Fruit fly (Drosophila melanogaster) whole organism, prepupa: ENCODE results near the gene Pss.

Source experiments
- Blimp-1 ChIP-seq: fragments of 200-800 bp; sonication (Bioruptor generic); optimal IDR thresholded peaks from 3 replicates; lab custom pipeline; 2017; ENCODE audit warnings: missing biosample characterization, missing genetic modification characterization, mild to moderate bottlenecking, moderate library complexity, missing genetic modification reagents
- CG10631 ChIP-seq: fragments of 200-800 bp; sonication (Bioruptor generic); optimal IDR thresholded peaks from 2 replicates; lab custom pipeline; 2016; ENCODE audit warnings: missing biosample characterization, missing genetic modification characterization
- CG11294 ChIP-seq: fragments of 200-800 bp; sonication (Bioruptor generic); IDR thresholded peaks from 2 replicates; pipeline ENCODE4 v1.3.6; 2022; ENCODE audit warnings: missing biosample characterization, missing genetic modification characterization
- CG11762 ChIP-seq: fragments of 200-800 bp; sonication (Bioruptor generic); optimal IDR thresholded peaks from 3 replicates; lab custom pipeline; 2016; ENCODE audit warnings: missing biosample characterization, missing genetic modification characterization; ENCODE audit not compliant: insufficient read depth
- CG1621 ChIP-seq: fragments of 200-800 bp; sonication (Bioruptor generic); optimal IDR thresholded peaks from 3 replicates; lab custom pipeline; 2018; ENCODE audit warnings: missing biosample characterization, mild to moderate bottlenecking, missing genetic modification characterization
- CG16779 ChIP-seq: fragments of 200-800 bp; sonication (Bioruptor generic); optimal IDR thresholded peaks from 3 replicates; lab custom pipeline; 2017; ENCODE audit warnings: missing biosample characterization, mild to moderate bottlenecking, missing genetic modification characterization
- CG3032 ChIP-seq: fragments of 200-800 bp; optimal IDR thresholded peaks from 2 replicates; lab custom pipeline; 2019; ENCODE audit warnings: missing biosample characterization, mild to moderate bottlenecking, missing genetic modification characterization, moderate library complexity
- CG31627 ChIP-seq: fragments of 200-800 bp; sonication (Bioruptor generic); optimal IDR thresholded peaks from 3 replicates; lab custom pipeline; 2016; ENCODE audit warnings: missing biosample characterization, missing genetic modification characterization
- CG32006 ChIP-seq: fragments of 200-800 bp; sonication (Bioruptor generic); optimal IDR thresholded peaks from 3 replicates; lab custom pipeline; 2017; ENCODE audit warnings: missing biosample characterization, mild to moderate bottlenecking, missing genetic modification characterization
- CG3919 ChIP-seq: fragments of 200-800 bp; sonication (Bioruptor generic); optimal IDR thresholded peaks from 3 replicates; lab custom pipeline; 2016; ENCODE audit warnings: missing biosample characterization, missing genetic modification characterization
- CG4318 ChIP-seq: fragments of 200-800 bp; sonication (Bioruptor generic); optimal IDR thresholded peaks from 3 replicates; lab custom pipeline; 2017; ENCODE audit warnings: missing biosample characterization, mild to moderate bottlenecking, missing genetic modification characterization
- CG6163 ChIP-seq: fragments of 200-800 bp; sonication (Bioruptor generic); IDR thresholded peaks from 3 replicates; pipeline ENCODE4 v1.3.6; 2022; ENCODE audit warnings: missing biosample characterization, missing genetic modification characterization
- CG6276 ChIP-seq: fragments of 200-800 bp; sonication (Bioruptor generic); optimal IDR thresholded peaks from 2 replicates; lab custom pipeline; 2017; ENCODE audit warnings: missing biosample characterization, mild to moderate bottlenecking, missing genetic modification characterization
- CG6808 ChIP-seq: fragments of 200-800 bp; sonication (Bioruptor generic); optimal IDR thresholded peaks from 3 replicates; lab custom pipeline; 2017; ENCODE audit warnings: missing biosample characterization, missing genetic modification characterization, mild to moderate bottlenecking, moderate library complexity, missing genetic modification reagents
- CG6854 ChIP-seq: fragments of 200-800 bp; sonication (Bioruptor generic); optimal IDR thresholded peaks from 2 replicates; lab custom pipeline; 2017; ENCODE audit warnings: missing biosample characterization, mild to moderate bottlenecking, missing genetic modification characterization
- CG8119 ChIP-seq: fragments of 200-800 bp; sonication (Bioruptor generic); IDR thresholded peaks from 3 replicates; pipeline ENCODE4 v1.3.6; 2022; ENCODE audit warnings: missing biosample characterization, missing genetic modification characterization
- CG8319 ChIP-seq: fragments of 200-800 bp; sonication (Bioruptor generic); optimal IDR thresholded peaks from 3 replicates; lab custom pipeline; 2016; ENCODE audit warnings: missing biosample characterization, missing genetic modification characterization
- CG8632 ChIP-seq: fragments of 200-800 bp; sonication (Bioruptor generic); optimal IDR thresholded peaks from 3 replicates; lab custom pipeline; 2016; ENCODE audit warnings: missing biosample characterization, missing genetic modification characterization
- CG9139 ChIP-seq: fragments of 200-800 bp; sonication (Bioruptor generic); optimal IDR thresholded peaks from 3 replicates; lab custom pipeline; 2017; ENCODE audit warnings: missing biosample characterization, mild to moderate bottlenecking, missing genetic modification characterization
- Eip75B ChIP-seq: fragments of 200-800 bp; sonication (Bioruptor generic); optimal IDR thresholded peaks from 3 replicates; lab custom pipeline; 2016; ENCODE audit warnings: missing biosample characterization, missing genetic modification characterization
- Eip78C ChIP-seq: fragments of 200-800 bp; sonication (Bioruptor generic); peaks from one replicate; lab custom pipeline; 2016; ENCODE audit warnings: missing biosample characterization, missing genetic modification characterization
- Eip93F ChIP-seq: fragments of 200-800 bp; sonication (Bioruptor generic); optimal IDR thresholded peaks from 2 replicates; lab custom pipeline; 2016; ENCODE audit warnings: missing biosample characterization, mild to moderate bottlenecking, missing genetic modification characterization
- Ets96B ChIP-seq: fragments of 200-800 bp; optimal IDR thresholded peaks from 2 replicates; lab custom pipeline; 2019; ENCODE audit warnings: missing biosample characterization, mild to moderate bottlenecking, missing genetic modification characterization, moderate library complexity
- Gug ChIP-seq: fragments of 200-800 bp; sonication (Bioruptor generic); IDR thresholded peaks from 2 replicates; pipeline ENCODE4 v1.3.6; 2022; ENCODE audit warnings: missing biosample characterization, missing genetic modification characterization
- Hr39 ChIP-seq: fragments of 200-800 bp; sonication (Bioruptor generic); optimal IDR thresholded peaks from 2 replicates; lab custom pipeline; 2016; ENCODE audit warnings: missing biosample characterization, missing genetic modification characterization
- Met ChIP-seq: fragments of 200-800 bp; sonication (Bioruptor generic); optimal IDR thresholded peaks from 3 replicates; lab custom pipeline; 2016; ENCODE audit warnings: missing biosample characterization, missing genetic modification characterization
- Smox ChIP-seq: fragments of 200-800 bp; sonication (Bioruptor generic); optimal IDR thresholded peaks from 3 replicates; lab custom pipeline; 2016; ENCODE audit warnings: missing biosample characterization, missing genetic modification characterization
- Sox14 ChIP-seq: fragments of 200-800 bp; sonication (Bioruptor generic); optimal IDR thresholded peaks from 3 replicates; lab custom pipeline; 2016; ENCODE audit warnings: missing biosample characterization, missing genetic modification characterization
- Sox15 ChIP-seq: fragments of 200-800 bp; sonication (Bioruptor generic); optimal IDR thresholded peaks from 3 replicates; lab custom pipeline; 2016; ENCODE audit warnings: missing biosample characterization, missing genetic modification characterization
- achi ChIP-seq: fragments of 200-800 bp; sonication (Bioruptor generic); optimal IDR thresholded peaks from 3 replicates; lab custom pipeline; 2016; ENCODE audit warnings: missing biosample characterization, missing genetic modification characterization
- acj6 ChIP-seq: fragments of 200-800 bp; sonication (Bioruptor generic); optimal IDR thresholded peaks from 3 replicates; lab custom pipeline; 2016; ENCODE audit warnings: missing biosample characterization, missing genetic modification characterization
- cyc ChIP-seq: fragments of 200-800 bp; sonication (Bioruptor generic); optimal IDR thresholded peaks from 3 replicates; lab custom pipeline; 2016; ENCODE audit warnings: missing biosample characterization, missing genetic modification characterization
- dsx ChIP-seq: fragments of 200-800 bp; optimal IDR thresholded peaks from 3 replicates; lab custom pipeline; 2019; ENCODE audit warnings: missing biosample characterization, mild to moderate bottlenecking, missing genetic modification characterization, moderate library complexity; ENCODE audit not compliant: poor library complexity, severe bottlenecking
- eg ChIP-seq: fragments of 200-800 bp; sonication (Bioruptor generic); IDR thresholded peaks from 3 replicates; pipeline ENCODE4 v1.3.6; 2022; ENCODE audit warnings: missing biosample characterization, missing genetic modification characterization
- fd59A ChIP-seq: fragments of 200-800 bp; sonication (Bioruptor generic); optimal IDR thresholded peaks from 2 replicates; lab custom pipeline; 2017; ENCODE audit warnings: missing biosample characterization, mild to moderate bottlenecking, missing genetic modification characterization, missing genetic modification reagents
- lz ChIP-seq: fragments of 200-800 bp; sonication (Bioruptor generic); optimal IDR thresholded peaks from 3 replicates; lab custom pipeline; 2016; ENCODE audit warnings: missing biosample characterization, missing genetic modification characterization
- net ChIP-seq: fragments of 200-800 bp; sonication (Bioruptor generic); optimal IDR thresholded peaks from 3 replicates; lab custom pipeline; 2016; ENCODE audit warnings: missing biosample characterization, missing genetic modification characterization
- pdm3 ChIP-seq: fragments of 200-800 bp; sonication (Bioruptor generic); optimal IDR thresholded peaks from 3 replicates; lab custom pipeline; 2016; ENCODE audit warnings: missing biosample characterization, missing genetic modification characterization
- salr ChIP-seq, 2 experiments: fragments of 200-800 bp; sonication (Bioruptor generic); optimal IDR thresholded peaks; 3 replicates each; lab custom pipeline; 2016 to 2018; ENCODE audit warnings: missing biosample characterization in 2 of 2, missing genetic modification characterization in 2 of 2, mild to moderate bottlenecking in 1 of 2
- ss ChIP-seq, 2 experiments: fragments of 200-800 bp; sonication (Bioruptor generic); optimal IDR thresholded peaks; 2 replicates in 1 of 2; 3 replicates in 1 of 2; lab custom pipeline; 2017 to 2018; ENCODE audit warnings: mild to moderate bottlenecking in 2 of 2, missing biosample characterization in 2 of 2, missing genetic modification characterization in 2 of 2, moderate library complexity in 1 of 2
- svp ChIP-seq: fragments of 200-800 bp; sonication (Bioruptor generic); peaks from one replicate; lab custom pipeline; 2016; ENCODE audit warnings: missing biosample characterization, missing genetic modification characterization
- vri ChIP-seq: fragments of 200-800 bp; sonication (Bioruptor generic); optimal IDR thresholded peaks from 3 replicates; lab custom pipeline; 2016; ENCODE audit warnings: missing biosample characterization, mild to moderate bottlenecking, missing genetic modification characterization

The Pss gene

dm6 chr3L:20474789-20475208, 51.2 kb downstream of the Pss start (continued):
- TF ChIP-seq CG3919 (GFP tag; lab: Kevin White, UChicago) (peak; percentile 93), Eip78C (GFP tag; lab: Kevin White, UChicago) (peak; percentile 96), CG8319 (GFP tag; lab: Kevin White, UChicago) (peak; percentile 75), cyc (peak; percentile 91), CG6163 (GFP tag; lab: Robert Waterston, UW) (no peak), Smox (GFP tag; lab: Kevin White, UChicago) (peak; percentile 87), salr (GFP tag; optimal IDR thresholded peaks at IDR 0.05; lab: Kevin White, UChicago) (peak; percentile 54 to 85), CG11294 (GFP tag; lab: Robert Waterston, UW) (no peak), Eip93F (GFP tag; lab: Kevin White, UChicago) (peak; percentile 82), achi (GFP tag; lab: Kevin White, UChicago) (peak; percentile 88), svp (GFP tag; lab: Kevin White, UChicago) (peak; percentile 91), Blimp-1 (GFP tag; lab: Kevin White, UChicago) (peak; percentile 63), Sox14 (GFP tag; lab: Kevin White, UChicago) (peak; percentile 87), fd59A (peak; percentile 56), CG8632 (GFP tag; lab: Kevin White, UChicago) (peak; percentile 79), net (GFP tag; lab: Kevin White, UChicago) (peak; percentile 92), eg (GFP tag; lab: Robert Waterston, UW) (no peak), CG1621 (peak; percentile 67), Met (GFP tag; lab: Kevin White, UChicago) (peak; percentile 84), Gug (no peak), ss (GFP tag; optimal IDR thresholded peaks at IDR 0.05; lab: Kevin White, UChicago) (peak; percentile 52 to 74), vri (GFP tag; lab: Kevin White, UChicago) (peak; percentile 74), pdm3 (GFP tag; lab: Kevin White, UChicago) (peak; percentile 88), CG6276 (peak; percentile 83), CG10631 (GFP tag; lab: Kevin White, UChicago) (peak; percentile 88), acj6 (GFP tag; lab: Kevin White, UChicago) (peak; percentile 83), Eip75B (peak; percentile 80)

DNA sequence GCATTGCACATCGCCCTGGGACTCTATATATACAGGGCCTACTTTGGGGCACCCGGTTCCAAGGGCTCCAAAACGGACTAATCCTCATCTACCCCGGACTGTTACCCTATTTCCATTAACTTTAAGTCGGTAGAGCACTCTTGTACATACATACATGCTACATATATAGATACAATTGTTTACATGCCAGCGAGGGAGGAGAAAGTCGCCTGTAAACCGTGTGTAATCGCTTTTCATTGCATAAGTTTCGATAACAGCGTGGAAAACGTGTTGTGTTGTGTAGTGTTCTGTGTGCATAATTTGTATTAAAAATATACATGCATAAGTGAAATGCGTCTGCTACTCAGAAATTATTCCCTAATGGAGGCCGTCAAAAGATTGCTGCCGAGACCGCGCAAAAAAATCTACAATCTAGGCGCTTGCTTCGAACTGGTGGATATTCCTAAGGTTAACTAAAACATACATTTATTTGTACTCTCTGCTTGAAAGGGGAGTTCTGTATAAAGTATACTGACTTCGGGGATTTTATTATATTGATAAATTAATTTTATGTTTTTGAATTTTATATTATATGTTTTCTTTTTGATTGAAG, 51.7 kb downstream of the Pss start, which contains the start of gene isoQC:
isoQC (plus strand) TSS at position 270 of the 592 bp plus-strand sequence.
- TF ChIP-seq vri (GFP tag; lab: Kevin White, UChicago): peak; percentile 52
- no peak for TF ChIP-seq Hr39

- TF ChIP-seq ss (GFP tag; optimal IDR thresholded peaks at IDR 0.05; lab: Kevin White, UChicago) (peak; percentile 38 to 64), CG3032 (peak; percentile 84), CG10631 (GFP tag; lab: Kevin White, UChicago) (peak; percentile 79), CG32006 (peak; percentile 80), Ets96B (tag; lab: Kevin White, UChicago) (peak; percentile 75), salr (GFP tag; optimal IDR thresholded peaks at IDR 0.05; lab: Kevin White, UChicago) (peak; percentile 27 to 52), net (GFP tag; lab: Kevin White, UChicago) (peak; percentile 57), Met (GFP tag; lab: Kevin White, UChicago) (peak; percentile 47), CG6854 (GFP tag; lab: Kevin White, UChicago) (no peak), Eip78C (GFP tag; lab: Kevin White, UChicago) (peak; percentile 78), acj6 (GFP tag; lab: Kevin White, UChicago) (peak; percentile 73), Eip93F (GFP tag; lab: Kevin White, UChicago) (peak; percentile 64), lz (peak; percentile 45), CG11762 (GFP tag; lab: Kevin White, UChicago) (peak; percentile 41), pdm3 (GFP tag; lab: Kevin White, UChicago) (peak; percentile 62), achi (GFP tag; lab: Kevin White, UChicago) (peak; percentile 81), CG6808 (peak; percentile 48), CG1621 (peak; percentile 11), CG4318 (GFP tag; lab: Kevin White, UChicago) (peak; percentile 68), CG16779 (peak; percentile 42), vri (GFP tag; lab: Kevin White, UChicago) (peak; percentile 65), dsx (GFP tag; lab: Kevin White, UChicago) (peak; percentile 64), CG11294 (GFP tag; lab: Robert Waterston, UW) (peak; percentile 53), CG31627 (GFP tag; lab: Kevin White, UChicago) (peak; percentile 47), cyc (peak; percentile 53), CG9139 (GFP tag; lab: Kevin White, UChicago) (no peak), Smox (GFP tag; lab: Kevin White, UChicago) (peak; percentile 50), Sox15 (GFP tag; lab: Kevin White, UChicago) (peak; percentile 55), fd59A (no peak), CG8119 (GFP tag; lab: Robert Waterston, UW) (no peak; the same call in 2 of the 3 replicates)
Measured at dm6 chr3L:20473021-20473799, 52.8 kb downstream of the Pss start, which contains the start of the genes CG32428 and CG5969. Gene CG32428, minus strand, starts transcription at chr3L:20473723. Gene CG5969, plus strand, starts transcription at chr3L:20473783.
